Worm (Caenorhabditis elegans) whole organism, L2 larva: ENCODE measurements around the gene C11H1.7.

Experiments used
- C34F6.9 ChIP-seq: fragments of 150-350 bp; optimal IDR thresholded peaks from 2 replicates; lab custom pipeline; 2014; ENCODE audit warnings: missing biosample characterization, missing genetic modification characterization
- R02D3.7 ChIP-seq: fragments of 150-350 bp; optimal IDR thresholded peaks from 2 replicates; lab custom pipeline; 2014; ENCODE audit warnings: missing biosample characterization, missing genetic modification characterization
- Y55F3AM.14 ChIP-seq: fragments of 200-800 bp; sonication (Bioruptor generic); optimal IDR thresholded peaks from 2 replicates; lab custom pipeline; 2018; ENCODE audit warnings: mild to moderate bottlenecking, missing genetic modification characterization, missing compliant biosample characterization
- ZK546.5 ChIP-seq: sonication (generic microtip); optimal IDR thresholded peaks from 2 replicates; lab custom pipeline; 2017; ENCODE audit warnings: missing biosample characterization, missing genetic modification characterization
- alr-1 ChIP-seq: fragments of 150-350 bp; optimal IDR thresholded peaks from 2 replicates; lab custom pipeline; 2014; ENCODE audit warnings: missing biosample characterization, missing genetic modification characterization
- aly-2 ChIP-seq: fragments of 150-350 bp; optimal IDR thresholded peaks from 2 replicates; lab custom pipeline; 2014; ENCODE audit warnings: missing biosample characterization, missing genetic modification characterization
- ama-1 ChIP-seq: fragments of 150-350 bp; optimal IDR thresholded peaks from 2 replicates; lab custom pipeline; 2018; ENCODE audit warnings: inconsistent platforms
- blmp-1 ChIP-seq: sonication (generic microtip); optimal IDR thresholded peaks from 2 replicates; lab custom pipeline; 2017; ENCODE audit warnings: missing genetic modification characterization, mild to moderate bottlenecking, missing compliant biosample characterization, antibody characterized with exemption, moderate library complexity; ENCODE audit not compliant: insufficient read depth
- ceh-16 ChIP-seq: fragments of 150-350 bp; optimal IDR thresholded peaks from 2 replicates; lab custom pipeline; 2014; ENCODE audit warnings: missing biosample characterization, missing genetic modification characterization
- ceh-82 ChIP-seq: fragments of 150-350 bp; optimal IDR thresholded peaks from 2 replicates; lab custom pipeline; 2014; ENCODE audit warnings: missing biosample characterization, missing genetic modification characterization
- crh-2 ChIP-seq: sonication (generic microtip); optimal IDR thresholded peaks from 2 replicates; lab custom pipeline; 2017; ENCODE audit warnings: missing biosample characterization, missing genetic modification characterization
- dmd-4 ChIP-seq: sonication (generic microtip); optimal IDR thresholded peaks from 2 replicates; lab custom pipeline; 2017; ENCODE audit warnings: missing biosample characterization, missing genetic modification characterization
- egl-27 ChIP-seq: sonication (generic microtip); optimal IDR thresholded peaks from 3 replicates; lab custom pipeline; 2017; ENCODE audit warnings: missing biosample characterization, missing genetic modification reagents, missing genetic modification characterization
- elt-3 ChIP-seq: sonication (generic microtip); optimal IDR thresholded peaks from 2 replicates; lab custom pipeline; 2017; ENCODE audit warnings: missing biosample characterization, missing genetic modification characterization
- fos-1 ChIP-seq: fragments of 150-350 bp; optimal IDR thresholded peaks from 2 replicates; lab custom pipeline; 2014; ENCODE audit warnings: missing biosample characterization, missing genetic modification characterization
- gmeb-1 ChIP-seq: fragments of 150-350 bp; optimal IDR thresholded peaks from 2 replicates; lab custom pipeline; 2014; ENCODE audit warnings: missing biosample characterization, missing genetic modification characterization
- lin-13 ChIP-seq: fragments of 150-350 bp; optimal IDR thresholded peaks from 2 replicates; lab custom pipeline; 2014; ENCODE audit warnings: missing biosample characterization, missing genetic modification reagents, missing genetic modification characterization
- lin-39 ChIP-seq: fragments of 150-350 bp; optimal IDR thresholded peaks from 2 replicates; lab custom pipeline; 2014; ENCODE audit warnings: missing biosample characterization, missing genetic modification reagents, missing genetic modification characterization
- mab-5 ChIP-seq: fragments of 150-350 bp; optimal IDR thresholded peaks from 2 replicates; lab custom pipeline; 2014; ENCODE audit warnings: missing biosample characterization, missing genetic modification characterization
- mbf-1 ChIP-seq: sonication (generic microtip); optimal IDR thresholded peaks from 2 replicates; lab custom pipeline; 2017; ENCODE audit warnings: missing biosample characterization, missing genetic modification characterization
- mdl-1 ChIP-seq, 2 experiments: fragments of 150-350 bp in 1 of 2; sonication (generic microtip) in 1 of 2; optimal IDR thresholded peaks; 2 replicates each; lab custom pipeline; 2017; ENCODE audit warnings: missing biosample characterization in 2 of 2, missing genetic modification characterization in 2 of 2
- nhr-10 ChIP-seq: sonication (generic microtip); optimal IDR thresholded peaks from 2 replicates; lab custom pipeline; 2017; ENCODE audit warnings: missing biosample characterization, missing genetic modification characterization
- nhr-11 ChIP-seq: fragments of 150-350 bp; optimal IDR thresholded peaks from 2 replicates; lab custom pipeline; 2014; ENCODE audit warnings: missing biosample characterization, missing genetic modification characterization
- nhr-12 ChIP-seq: fragments of 150-350 bp; optimal IDR thresholded peaks from 2 replicates; lab custom pipeline; 2014; ENCODE audit warnings: missing biosample characterization, missing genetic modification characterization
- nhr-129 ChIP-seq: fragments of 150-350 bp; optimal IDR thresholded peaks from 2 replicates; lab custom pipeline; 2014; ENCODE audit warnings: missing biosample characterization, missing genetic modification characterization
- nhr-21 ChIP-seq: fragments of 150-350 bp; optimal IDR thresholded peaks from 2 replicates; lab custom pipeline; 2014; ENCODE audit warnings: missing biosample characterization, missing genetic modification characterization
- nhr-23 ChIP-seq: fragments of 150-350 bp; optimal IDR thresholded peaks from 2 replicates; lab custom pipeline; 2014; ENCODE audit warnings: missing biosample characterization, missing genetic modification reagents, missing genetic modification characterization
- nhr-237 ChIP-seq: fragments of 150-350 bp; optimal IDR thresholded peaks from 2 replicates; lab custom pipeline; 2014; ENCODE audit warnings: missing biosample characterization, missing genetic modification characterization
- nhr-25 ChIP-seq: fragments of 150-350 bp; sonication (generic microtip); optimal IDR thresholded peaks from 3 replicates; lab custom pipeline; 2014; ENCODE audit warnings: missing biosample characterization, missing genetic modification characterization
- nhr-6 ChIP-seq: fragments of 150-350 bp; optimal IDR thresholded peaks from 2 replicates; lab custom pipeline; 2014; ENCODE audit warnings: missing biosample characterization, missing genetic modification characterization
- nhr-77 ChIP-seq: fragments of 150-350 bp; optimal IDR thresholded peaks from 2 replicates; lab custom pipeline; 2014; ENCODE audit warnings: missing biosample characterization, missing genetic modification characterization
- sem-4 ChIP-seq: fragments of 150-350 bp; optimal IDR thresholded peaks from 2 replicates; lab custom pipeline; 2014; ENCODE audit warnings: missing biosample characterization, missing genetic modification reagents, missing genetic modification characterization
- skn-1 ChIP-seq: sonication (generic microtip); optimal IDR thresholded peaks from 2 replicates; lab custom pipeline; 2017; ENCODE audit warnings: missing biosample characterization, missing genetic modification characterization
- sma-9 ChIP-seq, 2 experiments: fragments of 150-350 bp in 1 of 2; sonication (generic microtip) in 1 of 2; optimal IDR thresholded peaks; 2 replicates each; lab custom pipeline; 2014 to 2016; ENCODE audit warnings: missing genetic modification characterization in 2 of 2, mild to moderate bottlenecking in 1 of 2, missing biosample characterization in 1 of 2, missing compliant biosample characterization in 1 of 2, missing genetic modification reagents in 1 of 2, moderate library complexity in 1 of 2
- snpc-4 ChIP-seq: fragments of 150-350 bp; optimal IDR thresholded peaks from 2 replicates; lab custom pipeline; 2014; ENCODE audit warnings: missing biosample characterization, missing genetic modification characterization
- unc-39 ChIP-seq: fragments of 150-350 bp; optimal IDR thresholded peaks from 2 replicates; lab custom pipeline; 2014; ENCODE audit warnings: missing biosample characterization, missing genetic modification characterization
- unc-55 ChIP-seq: fragments of 150-350 bp; sonication (generic microtip); optimal IDR thresholded peaks from 3 replicates; lab custom pipeline; 2014; ENCODE audit warnings: missing biosample characterization, missing genetic modification reagents, missing genetic modification characterization
- unc-62 ChIP-seq: fragments of 150-350 bp; optimal IDR thresholded peaks from 2 replicates; lab custom pipeline; 2014; ENCODE audit warnings: missing biosample characterization, missing genetic modification reagents, missing genetic modification characterization
- zag-1 ChIP-seq: fragments of 150-350 bp; optimal IDR thresholded peaks from 2 replicates; lab custom pipeline; 2014; ENCODE audit warnings: missing biosample characterization, missing genetic modification characterization
- ztf-1 ChIP-seq: fragments of 200-800 bp; sonication (Bioruptor generic); conservative IDR thresholded peaks from 2 replicates; pipeline ENCODE4 v1.3.6; 2022; ENCODE audit warnings: missing genetic modification characterization, missing compliant biosample characterization
- ztf-11 ChIP-seq: sonication (generic microtip); optimal IDR thresholded peaks from 2 replicates; lab custom pipeline; 2017; ENCODE audit warnings: missing biosample characterization, missing genetic modification characterization
- ztf-4 ChIP-seq: fragments of 150-350 bp; optimal IDR thresholded peaks from 2 replicates; lab custom pipeline; 2014; ENCODE audit warnings: missing biosample characterization, missing genetic modification characterization

Gene C11H1.7

ce11 chrX:14339723-14340122 is 12.5 kb downstream of the C11H1.7 start:
- TF ChIP-seq nhr-11 = no peak
- no peak for TF ChIP-seq nhr-12 (tag; lab: Kevin White, UChicago)
- no peak for TF ChIP-seq dmd-4
- no peak for TF ChIP-seq Y55F3AM.14 (GFP tag; lab: Kevin White, UChicago)
- TF ChIP-seq alr-1 (tag; lab: Kevin White, UChicago) = no peak
- TF ChIP-seq fos-1 (tag; lab: Kevin White, UChicago) = no peak
- no peak for TF ChIP-seq nhr-77 (tag; lab: Kevin White, UChicago)
- no peak for TF ChIP-seq mab-5
- no peak for TF ChIP-seq egl-27 (tag; lab: Kevin White, UChicago)
- no peak for TF ChIP-seq blmp-1 (tag; lab: Kevin White, UChicago)
- no peak for TF ChIP-seq ama-1
- TF ChIP-seq zag-1 (tag; lab: Kevin White, UChicago) = no peak
- no peak for TF ChIP-seq unc-62

ce11 chrX:14340381-14340780 is 13.2 kb downstream of the C11H1.7 start, which contains the start of gene sel-7:
Gene sel-7 (minus strand): TSS chrX:14340481.
- TF ChIP-seq unc-39 (tag; lab: Kevin White, UChicago) (no peak), gmeb-1 (no peak), unc-55 (GFP tag; lab: Kevin White, UChicago) (no peak), sem-4 (tag; lab: Kevin White, UChicago) (no peak), nhr-23 (tag; lab: Kevin White, UChicago) (no peak), alr-1 (tag; lab: Kevin White, UChicago) (no peak), Y55F3AM.14 (GFP tag; lab: Kevin White, UChicago) (no peak), ztf-4 (no peak), R02D3.7 (no peak), snpc-4 (tag; lab: Kevin White, UChicago) (no peak), ama-1 (no peak), ztf-11 (no peak), mdl-1 (tag; optimal IDR thresholded peaks at IDR 0.05; lab: Kevin White, UChicago) (no peak), aly-2 (tag; lab: Kevin White, UChicago) (no peak), crh-2 (no peak), ztf-1 (GFP tag; lab: Robert Waterston, UW) (no peak), skn-1 (no peak)
- TF ChIP-seq, all 48 proteins: peak for 0

ce11 chrX:14347573-14347972 is 20.4 kb downstream of the C11H1.7 start, which contains the start of gene K04G11.3:
Gene K04G11.3 (minus strand): TSS chrX:14347673.
- no peak for TF ChIP-seq sma-9 (GFP tag; optimal IDR thresholded peaks at IDR 0.05; lab: Kevin White, UChicago)
- TF ChIP-seq sma-9 (tag; optimal IDR thresholded peaks at IDR 0.05; lab: Kevin White, UChicago) = no peak
- TF ChIP-seq ama-1 = no peak
- TF ChIP-seq nhr-11 = no peak
- no peak for TF ChIP-seq gmeb-1
- TF ChIP-seq ZK546.5 = no peak
- no peak for TF ChIP-seq unc-39 (tag; lab: Kevin White, UChicago)
- TF ChIP-seq elt-3 (tag; lab: Kevin White, UChicago) = no peak
- TF ChIP-seq lin-13 = no peak
- no peak for TF ChIP-seq nhr-10 (tag; lab: Kevin White, UChicago)
- no peak for TF ChIP-seq nhr-77 (tag; lab: Kevin White, UChicago)

DNA sequence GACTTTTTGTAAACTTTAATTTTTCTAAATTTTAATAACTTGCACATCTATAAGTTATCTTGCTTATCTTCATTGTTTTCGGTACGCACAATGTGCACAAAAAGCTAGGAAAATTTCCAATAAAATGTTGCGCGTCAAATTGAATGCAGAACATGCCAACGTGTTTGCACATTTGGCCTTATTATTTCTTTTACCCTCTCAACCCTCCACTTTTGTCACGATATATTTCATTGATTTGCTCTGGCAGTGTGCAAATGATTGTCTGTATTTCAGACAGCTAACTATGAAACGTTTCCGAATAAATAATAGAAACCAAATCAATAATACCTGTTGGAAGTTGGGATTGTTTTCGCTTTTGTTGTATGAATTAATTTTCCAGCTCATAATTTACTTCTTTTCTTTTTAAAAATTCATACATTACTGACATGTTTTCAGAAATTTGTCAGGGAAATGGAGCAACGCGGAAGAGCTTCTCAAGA is 22.5 kb downstream of the C11H1.7 start, which contains the start of gene wdr-5.2:
Gene wdr-5.2 (plus strand): TSS at position 429 of the 479 bp plus-strand sequence.
- no peak for TF ChIP-seq nhr-10 (tag; lab: Kevin White, UChicago)
- TF ChIP-seq unc-39 (tag; lab: Kevin White, UChicago) = no peak
- no peak for TF ChIP-seq nhr-237
- peak; percentile 21 for TF ChIP-seq crh-2
- no peak for TF ChIP-seq gmeb-1
- no peak for TF ChIP-seq nhr-77 (tag; lab: Kevin White, UChicago)
- peak; percentile 67 for TF ChIP-seq unc-55 (GFP tag; lab: Kevin White, UChicago)
- no peak for TF ChIP-seq nhr-21 (tag; lab: Kevin White, UChicago)
- TF ChIP-seq lin-39 (tag; lab: Kevin White, UChicago) = no peak
- TF ChIP-seq lin-13 = peak; percentile 10
- TF ChIP-seq aly-2 (tag; lab: Kevin White, UChicago) = no peak
- no peak for TF ChIP-seq nhr-6 (tag; lab: Kevin White, UChicago)
- TF ChIP-seq mab-5 = no peak
- TF ChIP-seq ama-1 = no peak
- no peak for TF ChIP-seq fos-1 (tag; lab: Kevin White, UChicago)
- no peak for TF ChIP-seq nhr-23 (tag; lab: Kevin White, UChicago)
- TF ChIP-seq nhr-25 (tag; lab: Kevin White, UChicago) = no peak
- TF ChIP-seq skn-1 = no peak
- TF ChIP-seq ceh-82 (tag; lab: Kevin White, UChicago) = no peak
- no peak for TF ChIP-seq ztf-1 (GFP tag; lab: Robert Waterston, UW)
- TF ChIP-seq mbf-1 (tag; lab: Kevin White, UChicago) = no peak
- no peak for TF ChIP-seq zag-1 (tag; lab: Kevin White, UChicago)
- no peak for TF ChIP-seq snpc-4 (tag; lab: Kevin White, UChicago)
- no peak for TF ChIP-seq blmp-1 (tag; lab: Kevin White, UChicago)
- TF ChIP-seq ZK546.5 = no peak
- peak; percentile 53 for TF ChIP-seq C34F6.9
- TF ChIP-seq sma-9 (GFP tag; optimal IDR thresholded peaks at IDR 0.05; lab: Kevin White, UChicago) = peak; percentile 4
- no peak for TF ChIP-seq sma-9 (tag; optimal IDR thresholded peaks at IDR 0.05; lab: Kevin White, UChicago)
- TF ChIP-seq ceh-16 (tag; lab: Kevin White, UChicago) = no peak
- TF ChIP-seq elt-3 (tag; lab: Kevin White, UChicago) = no peak
- no peak for TF ChIP-seq nhr-129 (tag; lab: Kevin White, UChicago)
